Worm (Caenorhabditis elegans): ENCODE data around the gene srx-66.

DNA sequence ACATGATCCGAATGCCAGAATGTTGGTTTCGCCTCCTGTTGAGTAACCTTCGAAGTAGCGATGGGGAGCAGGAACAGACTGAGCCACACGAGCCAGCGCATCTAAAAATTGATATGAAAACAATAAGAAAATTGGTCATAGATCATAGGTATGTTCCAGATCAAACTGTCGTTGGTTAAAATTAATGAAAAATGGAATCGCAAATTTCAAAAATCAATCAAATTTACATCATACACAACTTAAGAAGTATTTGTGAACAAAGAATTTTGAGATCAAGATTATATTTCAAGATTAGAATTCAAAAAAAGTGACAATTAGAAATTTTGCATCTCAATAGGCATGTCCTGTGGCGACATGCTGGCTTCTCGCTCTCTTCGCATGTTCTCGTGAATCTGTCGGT lies 28.6 kb upstream of the srx-66 start, which contains the start of gene C17E7.9:
- TF ChIP-seq lin-13 (tag; optimal IDR thresholded peaks at IDR 0.05) (no peak), snpc-4 (tag; optimal IDR thresholded peaks at IDR 0.05) (no peak), bed-3 (GFP tag; optimal IDR thresholded peaks at IDR 0.05) (no peak), nhr-237 (tag; optimal IDR thresholded peaks at IDR 0.05) (no peak), elt-3 (tag; optimal IDR thresholded peaks at IDR 0.05) (no peak)

Measured in whole organism, mixed stage, embryonic.